Fruit fly (Drosophila melanogaster): ENCODE data around the gene Anp.

The Anp gene

dm6 chr3R:30195606-30196049, 14.1 kb upstream of the Anp start (continued):
- TF ChIP-seq Asciz (GFP tag; optimal IDR thresholded peaks at IDR 0.05) (no peak), CG8281 (tag; optimal IDR thresholded peaks at IDR 0.05) (no peak), BtbVII (GFP tag; optimal IDR thresholded peaks at IDR 0.05) (no peak), chm (GFP tag; IDR thresholded peaks at IDR 0.05) (peak; percentile 80; the same call in 1 of the 2 replicates), chinmo (GFP tag; IDR thresholded peaks at IDR 0.05; ENCODE audit: partially characterized antibody) (peak; percentile 31; the same call in 1 of the 4 replicates), CG11085 (GFP tag; IDR thresholded peaks at IDR 0.05) (0 out of 2 replicates have a peak, but pooled peaks have one; percentile 23), E2f2 (GFP tag; IDR thresholded peaks at IDR 0.05) (peak; percentile 40; the same call in 1 of the 2 replicates), pros (GFP tag; optimal IDR thresholded peaks at IDR 0.05) (no peak), CG31365 (tag; optimal IDR thresholded peaks at IDR 0.05) (peak; percentile 58), CG30403 (GFP tag; optimal IDR thresholded peaks at IDR 0.05) (peak; percentile 36), CG13624 (GFP tag; optimal IDR thresholded peaks at IDR 0.05) (no peak), CG4730 (GFP tag; IDR thresholded peaks at IDR 0.05) (0 out of 2 replicates have a peak, but pooled peaks have one; percentile 20), CG3065 (GFP tag; optimal IDR thresholded peaks at IDR 0.05) (peak; percentile 22), CG7786 (GFP tag; optimal IDR thresholded peaks at IDR 0.05) (peak; percentile 37), Gug (GFP tag; IDR thresholded peaks at IDR 0.05) (peak; percentile 59; the same call in 2 of the 4 replicates), stc (GFP tag; IDR thresholded peaks at IDR 0.05) (peak; percentile 39), inv (GFP tag; IDR thresholded peaks at IDR 0.05; ENCODE audit: partially characterized antibody) (no peak), zfh1 (GFP tag; IDR thresholded peaks at IDR 0.05) (peak; percentile 49; the same call in 1 of the 3 replicates), slp2 (GFP tag; optimal IDR thresholded peaks at IDR 0.05) (peak; percentile 4), psq (GFP tag; optimal IDR thresholded peaks at IDR 0.05) (no peak), CG13123 (GFP tag; optimal IDR thresholded peaks at IDR 0.05) (no peak), CG9215 (GFP tag; IDR thresholded peaks at IDR 0.05) (no peak), NFAT (GFP tag; IDR thresholded peaks at IDR 0.05) (peak; percentile 74), bcd (GFP tag; optimal IDR thresholded peaks at IDR 0.05) (peak; percentile 58), CG34224 (GFP tag; IDR thresholded peaks at IDR 0.05; ENCODE audit: partially characterized antibody) (no peak), fd102C (GFP tag; optimal IDR thresholded peaks at IDR 0.05) (no peak), CG7357 (GFP tag; IDR thresholded peaks at IDR 0.05) (no peak), NK7.1 (GFP tag; optimal IDR thresholded peaks at IDR 0.05) (no peak), Lhr (GFP tag; optimal IDR thresholded peaks at IDR 0.05) (peak; percentile 20), CG4707 (GFP tag; optimal IDR thresholded peaks at IDR 0.05) (no peak), CG18764 (GFP tag; optimal IDR thresholded peaks at IDR 0.05) (peak; percentile 23), Tbp (GFP tag; optimal IDR thresholded peaks at IDR 0.05) (no peak), CG12744 (GFP tag; optimal IDR thresholded peaks at IDR 0.05) (peak; percentile 2), HLH54F (GFP tag; optimal IDR thresholded peaks at IDR 0.05) (peak; percentile 60), CG3726 (GFP tag; IDR thresholded peaks at IDR 0.05) (no peak), bsh (GFP tag; optimal IDR thresholded peaks at IDR 0.05) (peak in 1 of 2 experiments; percentile 15), CG12104 (GFP tag; optimal IDR thresholded peaks at IDR 0.05) (no peak), bowl (GFP tag; IDR thresholded peaks at IDR 0.05) (no peak), Vsx1 (GFP tag; optimal IDR thresholded peaks at IDR 0.05) (peak; percentile 91), Lpt (GFP tag; optimal IDR thresholded peaks at IDR 0.05) (no peak), sd (tag; optimal IDR thresholded peaks at IDR 0.05) (peak; percentile 5), hbn (GFP tag; IDR thresholded peaks at IDR 0.05; ENCODE audit: partially characterized antibody) (no peak), sug (tag; optimal IDR thresholded peaks at IDR 0.05) (peak; percentile 51), CG14014 (GFP tag; IDR thresholded peaks at IDR 0.05) (no peak), ap (GFP tag; IDR thresholded peaks at IDR 0.05) (no peak), Chrac-16 (GFP tag; optimal IDR thresholded peaks at IDR 0.05) (peak; percentile 30), CG12155 (GFP tag; optimal IDR thresholded peaks at IDR 0.05) (peak; percentile 7), CG10979 (tag; optimal IDR thresholded peaks at IDR 0.05) (no peak), chif (GFP tag; optimal IDR thresholded peaks at IDR 0.05) (peak; percentile 9), her (GFP tag; optimal IDR thresholded peaks at IDR 0.05) (peak; percentile 72), ase (GFP tag; IDR thresholded peaks at IDR 0.05) (peak; percentile 43; the same call in 1 of the 3 replicates)
